Worm (Caenorhabditis elegans) whole organism, early embryonic: ENCODE data around the gene efk-1.

Experiments
- aly-1 ChIP-seq: sonication (generic microtip); optimal IDR thresholded peaks from 2 replicates; lab custom pipeline; 2016; ENCODE audit warnings: missing genetic modification characterization, missing compliant biosample characterization
- ama-1 ChIP-seq: fragments of 150-350 bp; optimal IDR thresholded peaks from 2 replicates; lab custom pipeline; 2014
- ceh-13 ChIP-seq: fragments of 200-800 bp; sonication (Bioruptor generic); optimal IDR thresholded peaks from 2 replicates; lab custom pipeline; 2018; ENCODE audit warnings: mild to moderate bottlenecking, missing genetic modification characterization, missing compliant biosample characterization
- ceh-36 ChIP-seq: sonication (generic microtip); optimal IDR thresholded peaks from 2 replicates; lab custom pipeline; 2016; ENCODE audit warnings: missing genetic modification characterization, inconsistent platforms, missing compliant biosample characterization
- ets-7 ChIP-seq: sonication (generic microtip); optimal IDR thresholded peaks from 2 replicates; lab custom pipeline; 2016; ENCODE audit warnings: missing genotype, missing genetic modification characterization, missing compliant biosample characterization
- flt-1 ChIP-seq: fragments of 200-800 bp; sonication (Bioruptor generic); IDR thresholded peaks from 2 replicates; pipeline ENCODE4 v1.3.6; 2022; ENCODE audit warnings: missing genetic modification characterization, missing compliant biosample characterization
- hmg-4 ChIP-seq: fragments of 200-800 bp; sonication (Bioruptor generic); optimal IDR thresholded peaks from 2 replicates; lab custom pipeline; 2018; ENCODE audit warnings: mild to moderate bottlenecking, missing genetic modification characterization, missing compliant biosample characterization
- hnd-1 ChIP-seq: sonication (generic microtip); optimal IDR thresholded peaks from 2 replicates; lab custom pipeline; 2016; ENCODE audit warnings: missing genetic modification characterization, missing compliant biosample characterization
- pes-1 ChIP-seq: fragments of 200-800 bp; sonication (Bioruptor generic); IDR thresholded peaks from 2 replicates; pipeline ENCODE4 v1.3.6; 2022; ENCODE audit warnings: missing genetic modification reagents, missing genetic modification characterization, missing compliant biosample characterization
- scrt-1 ChIP-seq: fragments of 200-800 bp; sonication (Bioruptor generic); IDR thresholded peaks from 2 replicates; pipeline ENCODE4 v1.3.6; 2022; ENCODE audit warnings: missing genetic modification characterization, missing compliant biosample characterization
- tbx-11 ChIP-seq: fragments of 200-800 bp; sonication (Bioruptor generic); IDR thresholded peaks from 2 replicates; pipeline ENCODE4 v1.3.6; 2022; ENCODE audit warnings: missing genetic modification characterization, missing compliant biosample characterization
- tbx-37 ChIP-seq: fragments of 200-800 bp; sonication (Bioruptor generic); conservative IDR thresholded peaks from 2 replicates; pipeline ENCODE4 v1.3.6; 2022; ENCODE audit warnings: missing genetic modification reagents, missing genetic modification characterization, missing compliant biosample characterization
- tra-4 ChIP-seq: sonication (generic microtip); optimal IDR thresholded peaks from 2 replicates; lab custom pipeline; 2017; ENCODE audit warnings: missing genetic modification characterization, missing compliant biosample characterization

DNA sequence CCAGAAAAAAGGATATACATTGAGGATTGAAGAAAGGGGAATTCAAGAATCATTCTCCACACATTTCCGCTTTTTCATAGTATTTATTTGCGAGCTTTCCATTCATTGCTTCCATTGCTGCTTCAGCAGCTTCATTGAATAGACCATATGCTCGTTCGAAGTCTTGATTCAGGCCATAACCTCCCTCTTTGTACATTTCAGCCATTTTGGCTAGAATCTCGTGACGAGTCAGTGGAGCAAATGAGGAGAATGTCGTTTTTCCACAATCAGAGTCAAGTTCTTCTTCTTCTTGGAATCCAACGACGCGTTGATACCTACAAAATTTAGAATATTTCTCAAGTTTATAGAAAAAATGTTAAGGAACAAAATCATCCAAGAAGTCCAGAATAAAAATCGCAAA, 3.1 kb downstream of the efk-1 start:
- TF ChIP-seq ceh-13 (GFP tag; lab: Kevin White, UChicago) (no peak), ets-7 (tag; lab: Kevin White, UChicago) (no peak), pes-1 (GFP tag; lab: Robert Waterston, UW) (no peak), ama-1 (lab: Kevin White, UChicago) (no peak), flt-1 (GFP tag; lab: Robert Waterston, UW) (no peak), scrt-1 (no peak), ceh-36 (no peak), tbx-11 (GFP tag; lab: Robert Waterston, UW) (no peak), aly-1 (tag; lab: Kevin White, UChicago) (no peak), hmg-4 (no peak), tra-4 (tag; lab: Kevin White, UChicago) (no peak), hnd-1 (tag; lab: Kevin White, UChicago) (no peak), tbx-37 (GFP tag; lab: Robert Waterston, UW) (no peak)
